Worm (Caenorhabditis elegans): Measurements from ENCODE around the gene srg-32.

ce11 chrV:10588694-10589093 lies at the start of gene srg-32:
- TF ChIP-seq pqm-1 (tag; optimal IDR thresholded peaks at IDR 0.05) (no peak), nhr-11 (tag; optimal IDR thresholded peaks at IDR 0.05) (no peak), nhr-237 (tag; optimal IDR thresholded peaks at IDR 0.05) (no peak)
